Fruit fly (Drosophila melanogaster): ENCODE results near the gene CG10097.

The CG10097 gene

DNA sequence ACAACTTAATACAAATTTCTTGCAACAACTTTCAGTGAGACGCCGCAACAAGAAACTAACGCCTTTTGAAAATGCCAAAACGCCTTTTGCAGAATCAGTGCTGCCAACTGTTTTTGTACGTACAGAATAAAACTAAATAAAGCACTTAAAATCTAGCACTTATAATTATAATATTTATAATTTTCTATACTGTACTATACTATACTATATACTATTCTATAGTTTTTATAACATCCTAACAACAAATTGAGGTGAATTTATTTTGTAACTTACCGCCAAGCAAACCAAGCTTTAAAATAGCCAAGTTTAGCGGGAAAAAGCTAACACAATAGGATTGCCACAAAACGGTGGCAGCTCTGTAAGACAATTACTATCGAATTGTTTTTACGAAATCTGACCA lies 38.0 kb upstream of the CG10097 start, which contains the start of the genes Aos1 and Srlp (continued):
- TF ChIP-seq zen (tag; optimal IDR thresholded peaks at IDR 0.05): peak; percentile 63
- peak; percentile 86 for TF ChIP-seq CG14710 (tag; optimal IDR thresholded peaks at IDR 0.05)
- peak; percentile 67 for TF ChIP-seq sens (GFP tag)
- peak; percentile 17 for TF ChIP-seq slou (GFP tag; optimal IDR thresholded peaks at IDR 0.05)
- peak; percentile 51 for TF ChIP-seq lbe (GFP tag; optimal IDR thresholded peaks at IDR 0.05)
- TF ChIP-seq ewg (GFP tag; optimal IDR thresholded peaks at IDR 0.05): peak; percentile 1
- peak; percentile 34 for TF ChIP-seq CG10209 (GFP tag; optimal IDR thresholded peaks at IDR 0.05)
- no peak for TF ChIP-seq scrt (GFP tag; optimal IDR thresholded peaks at IDR 0.05)
- peak; percentile 53 for TF ChIP-seq stwl (tag; optimal IDR thresholded peaks at IDR 0.05)
- peak; percentile 18 for TF ChIP-seq zfh2 (GFP tag; optimal IDR thresholded peaks at IDR 0.05)
- TF ChIP-seq lola (GFP tag; optimal IDR thresholded peaks at IDR 0.05): peak in 1 of 3 experiments; percentile 56
- peak; percentile 73 for TF ChIP-seq CG13424 (tag; optimal IDR thresholded peaks at IDR 0.05)
- TF ChIP-seq CG8388 (GFP tag; optimal IDR thresholded peaks at IDR 0.05): peak; percentile 44
- no peak for TF ChIP-seq CG10321 (GFP tag; IDR thresholded peaks at IDR 0.05)
- TF ChIP-seq CG12104 (GFP tag; optimal IDR thresholded peaks at IDR 0.05): peak; percentile 30
- 0 out of 4 replicates have a peak, but pooled peaks have one; percentile 51 for TF ChIP-seq Dll (GFP tag; IDR thresholded peaks at IDR 0.05; ENCODE audit: partially characterized antibody)
- peak; percentile 50 for TF ChIP-seq Dp (GFP tag; optimal IDR thresholded peaks at IDR 0.05)
- TF ChIP-seq tin (GFP tag; optimal IDR thresholded peaks at IDR 0.05): peak; percentile 47
- TF ChIP-seq CG17359 (tag; optimal IDR thresholded peaks at IDR 0.05): peak; percentile 35
- TF ChIP-seq Scr (GFP tag; IDR thresholded peaks at IDR 0.05; ENCODE audit: partially characterized antibody): peak; percentile 50; the same call in 1 of the 2 replicates
- TF ChIP-seq CG9817 (tag; optimal IDR thresholded peaks at IDR 0.05): peak; percentile 69
- TF ChIP-seq CG30403 (GFP tag; optimal IDR thresholded peaks at IDR 0.05): peak; percentile 73
- TF ChIP-seq E2f1 (GFP tag; IDR thresholded peaks at IDR 0.05): 0 out of 2 replicates have a peak, but pooled peaks have one; percentile 8
- TF ChIP-seq btn (GFP tag; optimal IDR thresholded peaks at IDR 0.05): no peak
- TF ChIP-seq Sin3A (optimal IDR thresholded peaks at IDR 0.05): peak; percentile 44
- peak; percentile 59 for TF ChIP-seq CG2116 (GFP tag; optimal IDR thresholded peaks at IDR 0.05)
- TF ChIP-seq PHDP (tag; optimal IDR thresholded peaks at IDR 0.05): peak; percentile 61
- peak; percentile 50 for TF ChIP-seq CG3281 (GFP tag; optimal IDR thresholded peaks at IDR 0.05)
- peak; percentile 26 for TF ChIP-seq CG18619 (GFP tag; optimal IDR thresholded peaks at IDR 0.05)
- TF ChIP-seq lmd (GFP tag; IDR thresholded peaks at IDR 0.05): peak; percentile 37; the same call in 1 of the 2 replicates
- no peak for TF ChIP-seq Poxn (GFP tag; IDR thresholded peaks at IDR 0.05)
- TF ChIP-seq esg (GFP tag; conservative IDR thresholded peaks at IDR 0.05): no peak
- TF ChIP-seq CG5245 (GFP tag; optimal IDR thresholded peaks at IDR 0.05): peak; percentile 63
- no peak for TF ChIP-seq Ada2b (GFP tag; IDR thresholded peaks at IDR 0.05)
- peak; percentile 21 for TF ChIP-seq CG17186 (GFP tag; optimal IDR thresholded peaks at IDR 0.05)
- peak; percentile 69 for TF ChIP-seq CG9932 (GFP tag; IDR thresholded peaks at IDR 0.05)
- no peak for TF ChIP-seq Drgx (GFP tag; IDR thresholded peaks at IDR 0.05)
- no peak for TF ChIP-seq MTF-1 (GFP tag; optimal IDR thresholded peaks at IDR 0.05; ENCODE audit: borderline replicate concordance)
- no peak for TF ChIP-seq dmrt99B (tag; optimal IDR thresholded peaks at IDR 0.05)
- TF ChIP-seq Pdp1 (GFP tag; optimal IDR thresholded peaks at IDR 0.05): peak in 1 of 2 experiments; percentile 27
- TF ChIP-seq az2 (GFP tag; optimal IDR thresholded peaks at IDR 0.05): peak; percentile 46
- no peak for TF ChIP-seq ttk (GFP tag; IDR thresholded peaks at IDR 0.05)
- peak; percentile 3 for TF ChIP-seq CG1602 (GFP tag; optimal IDR thresholded peaks at IDR 0.05)
- TF ChIP-seq CG18764 (GFP tag; optimal IDR thresholded peaks at IDR 0.05): peak; percentile 20
- TF ChIP-seq CG18262 (tag; optimal IDR thresholded peaks at IDR 0.05): peak; percentile 66
- TF ChIP-seq tll (GFP tag; optimal IDR thresholded peaks at IDR 0.05): no peak
- no peak for TF ChIP-seq Sry-δ (GFP tag; optimal IDR thresholded peaks at IDR 0.05)
- TF ChIP-seq Xbp1 (GFP tag; optimal IDR thresholded peaks at IDR 0.05): peak; percentile 69
- peak; percentile 9 for TF ChIP-seq CG1603 (tag; optimal IDR thresholded peaks at IDR 0.05)
- peak; percentile 54 for TF ChIP-seq CG13296 (GFP tag; optimal IDR thresholded peaks at IDR 0.05)
